Worm (Caenorhabditis elegans): Measurements from ENCODE around the gene pax-3.
A peak's percentile ranks its signal among the peaks of the same experiment; 100 is the strongest.

pax-3 gene

ce11 chrII:10174338-10174737 lies 28.0 kb downstream of the pax-3 start, which contains the start of gene F33H1.4 (continued):
- no peak for TF ChIP-seq mef-2 (tag; optimal IDR thresholded peaks at IDR 0.05)
- TF ChIP-seq nhr-20 (tag; optimal IDR thresholded peaks at IDR 0.05): peak; percentile 48
- no peak for TF ChIP-seq nhr-11 (tag; optimal IDR thresholded peaks at IDR 0.05)
- TF ChIP-seq ceh-82 (tag; optimal IDR thresholded peaks at IDR 0.05): peak in 2 of 3 experiments; percentile 20 to 57
- no peak for TF ChIP-seq zag-1 (tag; optimal IDR thresholded peaks at IDR 0.05)
- no peak for TF ChIP-seq pax-3 (tag; optimal IDR thresholded peaks at IDR 0.05)
- TF ChIP-seq ama-1 (optimal IDR thresholded peaks at IDR 0.05): no peak
- TF ChIP-seq fkh-10 (GFP tag; optimal IDR thresholded peaks at IDR 0.05): no peak
- peak; percentile 30 for TF ChIP-seq zip-4 (GFP tag; optimal IDR thresholded peaks at IDR 0.05)
- TF ChIP-seq lin-35 (GFP tag; optimal IDR thresholded peaks at IDR 0.05): peak; percentile 62 to 74
- TF ChIP-seq fkh-4 (tag; optimal IDR thresholded peaks at IDR 0.05; ENCODE audit: borderline replicate concordance): no peak
- TF ChIP-seq sptf-1 (tag; optimal IDR thresholded peaks at IDR 0.05): no peak
- no peak for TF ChIP-seq fos-1 (tag; optimal IDR thresholded peaks at IDR 0.05)
- no peak for TF ChIP-seq ceh-88 (GFP tag; IDR thresholded peaks at IDR 0.05)
- no peak for TF ChIP-seq ztf-4 (tag; optimal IDR thresholded peaks at IDR 0.05)
- TF ChIP-seq irx-1 (tag; optimal IDR thresholded peaks at IDR 0.05): no peak
- TF ChIP-seq ces-1 (GFP tag; optimal IDR thresholded peaks at IDR 0.05): no peak
- no peak for TF ChIP-seq sup-37 (GFP tag; optimal IDR thresholded peaks at IDR 0.05)
- TF ChIP-seq nhr-47 (tag; optimal IDR thresholded peaks at IDR 0.05): peak; percentile 61
- TF ChIP-seq unc-62 (GFP tag; optimal IDR thresholded peaks at IDR 0.05): no peak
- no peak for TF ChIP-seq alr-1 (tag; optimal IDR thresholded peaks at IDR 0.05; ENCODE audit: borderline replicate concordance)
- no peak for TF ChIP-seq nhr-237 (tag; optimal IDR thresholded peaks at IDR 0.05)
- TF ChIP-seq nhr-19 (GFP tag; conservative IDR thresholded peaks at IDR 0.05): peak; percentile 17
- no peak for TF ChIP-seq ceh-63 (GFP tag; optimal IDR thresholded peaks at IDR 0.05)
- no peak for TF ChIP-seq ztf-11 (tag; optimal IDR thresholded peaks at IDR 0.05)
- TF ChIP-seq swsn-7 (tag; optimal IDR thresholded peaks at IDR 0.05): peak; percentile 35
- no peak for TF ChIP-seq isw-1 (GFP tag; IDR thresholded peaks at IDR 0.05)
- TF ChIP-seq dsc-1 (tag; optimal IDR thresholded peaks at IDR 0.05): no peak
- TF ChIP-seq unc-86 (tag; optimal IDR thresholded peaks at IDR 0.05): peak; percentile 7
- TF ChIP-seq vab-15 (tag; optimal IDR thresholded peaks at IDR 0.05): no peak
- peak; percentile 3 for TF ChIP-seq skn-1 (tag; optimal IDR thresholded peaks at IDR 0.05)
- TF ChIP-seq unc-30 (tag; optimal IDR thresholded peaks at IDR 0.05): no peak
- no peak for TF ChIP-seq C16A3.4 (tag; optimal IDR thresholded peaks at IDR 0.05)
- TF ChIP-seq mab-9 (GFP tag; IDR thresholded peaks at IDR 0.05): no peak
- TF ChIP-seq rnt-1 (tag; optimal IDR thresholded peaks at IDR 0.05): peak; percentile 61
- TF ChIP-seq mep-1 (tag; optimal IDR thresholded peaks at IDR 0.05): peak; percentile 70

- TF ChIP-seq lin-15B (tag; optimal IDR thresholded peaks at IDR 0.05): no peak
- TF ChIP-seq ceh-8 (GFP tag; optimal IDR thresholded peaks at IDR 0.05): no peak
- TF ChIP-seq egl-13 (tag; optimal IDR thresholded peaks at IDR 0.05): no peak
- TF ChIP-seq lin-39 (tag; optimal IDR thresholded peaks at IDR 0.05): no peak
- no peak for TF ChIP-seq nhr-47 (tag; optimal IDR thresholded peaks at IDR 0.05)
- no peak for TF ChIP-seq aly-2 (tag; optimal IDR thresholded peaks at IDR 0.05)
- no peak for TF ChIP-seq pag-3 (tag; optimal IDR thresholded peaks at IDR 0.05; ENCODE audit: borderline replicate concordance, insufficient read depth)
These were observed 36.3 kb downstream of the pax-3 start, which contains the start of gene srd-1 for ce11 chrII:10182634-10183033. srd-1 (minus strand) TSS chrII:10182734.

ce11 chrII:10187808-10188207 lies 41.4 kb downstream of the pax-3 start, which contains the start of gene srd-2:
srd-2 (minus strand) TSS chrII:10187908.
- TF ChIP-seq C16A3.4 (tag; optimal IDR thresholded peaks at IDR 0.05): no peak

Data from whole organism, L1 larva.